Worm (Caenorhabditis elegans) whole organism, L4 larva: ENCODE data around the gene C49C8.6.
A peak's percentile ranks its signal among the peaks of the same experiment; 100 is the strongest.

ENCODE experiments used
- F26F4.8 ChIP-seq: fragments of 200-800 bp; sonication (Bioruptor generic); conservative IDR thresholded peaks from 2 replicates; pipeline ENCODE4 v1.3.6; 2022; ENCODE audit warnings: missing genetic modification characterization, missing compliant biosample characterization
- F44E2.7 ChIP-seq: fragments of 200-800 bp; sonication (Bioruptor generic); IDR thresholded peaks from 2 replicates; pipeline ENCODE4 v2.1.2; 2022; ENCODE audit warnings: missing genetic modification characterization, missing compliant biosample characterization
- F49E8.2 ChIP-seq: sonication (generic microtip); optimal IDR thresholded peaks from 2 replicates; lab custom pipeline; 2016; ENCODE audit warnings: missing compliant biosample characterization, mild to moderate bottlenecking, missing genetic modification characterization, borderline replicate concordance
- T20F7.1 ChIP-seq: fragments of 200-800 bp; sonication (Bioruptor generic); optimal IDR thresholded peaks from 2 replicates; lab custom pipeline; 2018; ENCODE audit warnings: mild to moderate bottlenecking, missing genetic modification characterization, missing compliant biosample characterization
- ZK337.2 ChIP-seq: fragments of 200-800 bp; sonication (Bioruptor generic); IDR thresholded peaks from 2 replicates; pipeline ENCODE4 v1.3.6; 2022; ENCODE audit warnings: missing genetic modification reagents, missing genetic modification characterization, missing compliant biosample characterization
- ZK546.5 ChIP-seq, 2 experiments: sonication (generic microtip); optimal IDR thresholded peaks; 2 replicates each; lab custom pipeline; 2017; ENCODE audit warnings: missing biosample characterization in 2 of 2, missing genetic modification characterization in 2 of 2
- aha-1 ChIP-seq: fragments of 150-350 bp; peaks from one replicate; lab custom pipeline; 2014; ENCODE audit warnings: missing biosample characterization, missing genetic modification characterization
- ama-1 ChIP-seq: fragments of 150-350 bp; optimal IDR thresholded peaks from 2 replicates; lab custom pipeline; 2014; ENCODE audit warnings: inconsistent platforms, mixed read lengths
- attf-4 ChIP-seq: sonication (generic microtip); optimal IDR thresholded peaks from 3 replicates; lab custom pipeline; 2017; ENCODE audit warnings: missing biosample characterization, missing genetic modification characterization
- ceh-20 ChIP-seq: fragments of 200-800 bp; sonication (Bioruptor generic); IDR thresholded peaks from 2 replicates; pipeline ENCODE4 v1.3.6; 2022; ENCODE audit warnings: missing genetic modification reagents, missing genetic modification characterization, missing compliant biosample characterization
- ceh-32 ChIP-seq: sonication (generic microtip); optimal IDR thresholded peaks from 2 replicates; lab custom pipeline; 2016; ENCODE audit warnings: mild to moderate bottlenecking, missing genetic modification characterization, missing compliant biosample characterization; ENCODE audit not compliant: poor library complexity
- cey-2 ChIP-seq: sonication (generic microtip); optimal IDR thresholded peaks from 3 replicates; lab custom pipeline; 2017; ENCODE audit warnings: missing genetic modification characterization, mild to moderate bottlenecking, missing compliant biosample characterization, antibody characterized with exemption, borderline replicate concordance; ENCODE audit not compliant: insufficient read depth
- daf-12 ChIP-seq: fragments of 150-350 bp; optimal IDR thresholded peaks from 2 replicates; lab custom pipeline; 2014; ENCODE audit warnings: missing biosample characterization, missing genetic modification reagents, missing genetic modification characterization
- daf-8 ChIP-seq: fragments of 200-800 bp; sonication (Bioruptor generic); IDR thresholded peaks from 2 replicates; pipeline ENCODE4 v1.3.6; 2022; ENCODE audit warnings: missing genetic modification characterization, missing compliant biosample characterization
- dmd-8 ChIP-seq: fragments of 200-800 bp; sonication (Bioruptor generic); IDR thresholded peaks from 2 replicates; pipeline ENCODE4 v1.3.6; 2022; ENCODE audit warnings: missing genetic modification characterization, missing compliant biosample characterization
- dpl-1 ChIP-seq: fragments of 150-350 bp; optimal IDR thresholded peaks from 2 replicates; lab custom pipeline; 2014; ENCODE audit warnings: missing biosample characterization, missing genetic modification reagents, missing genetic modification characterization
- egl-27 ChIP-seq: sonication (generic microtip); optimal IDR thresholded peaks from 3 replicates; lab custom pipeline; 2017; ENCODE audit warnings: missing biosample characterization, missing genetic modification reagents, missing genetic modification characterization
- hlh-30 ChIP-seq: sonication (generic microtip); optimal IDR thresholded peaks from 2 replicates; lab custom pipeline; 2017; ENCODE audit warnings: antibody characterized with exemption, mild to moderate bottlenecking, missing genetic modification characterization, missing compliant biosample characterization; ENCODE audit not compliant: insufficient read depth
- hmg-1.1 ChIP-seq: fragments of 200-800 bp; sonication (Bioruptor generic); IDR thresholded peaks from 2 replicates; pipeline ENCODE4 v1.3.6; 2022; ENCODE audit warnings: missing genetic modification reagents, missing genetic modification characterization, missing compliant biosample characterization
- jun-1 ChIP-seq: fragments of 150-350 bp; optimal IDR thresholded peaks from 2 replicates; lab custom pipeline; 2014; ENCODE audit warnings: missing biosample characterization, missing genetic modification reagents, missing genetic modification characterization
- lim-7 ChIP-seq: fragments of 200-800 bp; sonication (Bioruptor generic); IDR thresholded peaks from 2 replicates; pipeline ENCODE4 v1.3.6; 2022; ENCODE audit warnings: missing genetic modification characterization, missing compliant biosample characterization
- lin-1 ChIP-seq: fragments of 200-800 bp; sonication (Bioruptor generic); IDR thresholded peaks from 2 replicates; pipeline ENCODE4 v1.3.6; 2022; ENCODE audit warnings: missing genetic modification reagents, missing genetic modification characterization, missing compliant biosample characterization
- mxl-2 ChIP-seq: fragments of 200-800 bp; sonication (Bioruptor generic); conservative IDR thresholded peaks from 2 replicates; pipeline ENCODE4 v1.3.6; 2022; ENCODE audit warnings: missing genetic modification reagents, missing genetic modification characterization, missing compliant biosample characterization
- mxl-3 ChIP-seq: fragments of 200-800 bp; sonication (Bioruptor generic); optimal IDR thresholded peaks from 2 replicates; lab custom pipeline; 2018; ENCODE audit warnings: mild to moderate bottlenecking, missing genetic modification characterization, missing compliant biosample characterization
- nhr-237 ChIP-seq: sonication (generic microtip); optimal IDR thresholded peaks from 2 replicates; lab custom pipeline; 2017; ENCODE audit warnings: missing biosample characterization, missing genetic modification characterization
- nhr-6 ChIP-seq: fragments of 150-350 bp; optimal IDR thresholded peaks from 2 replicates; lab custom pipeline; 2014; ENCODE audit warnings: missing biosample characterization, missing genetic modification characterization
- pha-4 ChIP-seq, 2 experiments: fragments of 150-350 bp in 1 of 2; fragments of 200-800 bp in 1 of 2; sonication (Bioruptor generic) in 1 of 2; IDR thresholded peaks in 1 of 2; optimal IDR thresholded peaks in 1 of 2; 2 replicates each; pipeline versions ENCODE4 v1.3.6 to Lab custom; 2014 to 2022; ENCODE audit warnings: missing genetic modification characterization in 2 of 2, missing genetic modification reagents in 2 of 2, missing biosample characterization in 1 of 2, missing compliant biosample characterization in 1 of 2
- saeg-2 ChIP-seq: fragments of 200-800 bp; sonication (Bioruptor generic); IDR thresholded peaks from 2 replicates; pipeline ENCODE4 v1.3.6; 2022; ENCODE audit warnings: missing genetic modification reagents, missing genetic modification characterization, missing compliant biosample characterization
- set-16 ChIP-seq: fragments of 200-800 bp; sonication (Bioruptor generic); IDR thresholded peaks from 2 replicates; pipeline ENCODE4 v1.3.6; 2022; ENCODE audit warnings: missing genetic modification reagents, missing genetic modification characterization, missing compliant biosample characterization
- tag-97 ChIP-seq: fragments of 200-800 bp; sonication (Bioruptor generic); IDR thresholded peaks from 2 replicates; pipeline ENCODE4 v1.3.6; 2022; ENCODE audit warnings: missing genetic modification characterization, missing compliant biosample characterization
- tra-1 ChIP-seq: fragments of 200-800 bp; sonication (Bioruptor generic); IDR thresholded peaks from 2 replicates; pipeline ENCODE4 v1.3.6; 2022; ENCODE audit warnings: missing genetic modification reagents, missing genetic modification characterization, missing compliant biosample characterization
- unc-39 ChIP-seq: sonication (generic microtip); optimal IDR thresholded peaks from 2 replicates; lab custom pipeline; 2017; ENCODE audit warnings: missing biosample characterization, missing genetic modification characterization
- vab-7 ChIP-seq: fragments of 200-800 bp; sonication (Bioruptor generic); IDR thresholded peaks from 2 replicates; pipeline ENCODE4 v1.3.6; 2022; ENCODE audit warnings: missing genetic modification reagents, missing genetic modification characterization, missing compliant biosample characterization
- zag-1 ChIP-seq: fragments of 150-350 bp; optimal IDR thresholded peaks from 2 replicates; lab custom pipeline; 2014; ENCODE audit warnings: missing biosample characterization, missing genetic modification characterization
- zfp-3 ChIP-seq: fragments of 200-800 bp; sonication (Bioruptor generic); conservative IDR thresholded peaks from 2 replicates; pipeline ENCODE4 v1.3.6; 2022; ENCODE audit warnings: missing genetic modification reagents, missing genetic modification characterization, missing compliant biosample characterization
- zip-11 ChIP-seq: fragments of 200-800 bp; sonication (Bioruptor generic); IDR thresholded peaks from 2 replicates; pipeline ENCODE4 v1.3.6; 2022; ENCODE audit warnings: missing genetic modification characterization, missing compliant biosample characterization
- ztf-11 ChIP-seq: fragments of 150-350 bp; optimal IDR thresholded peaks from 2 replicates; lab custom pipeline; 2014; ENCODE audit warnings: missing biosample characterization, missing genetic modification characterization
- ztf-7 ChIP-seq: fragments of 150-350 bp; optimal IDR thresholded peaks from 2 replicates; lab custom pipeline; 2014; ENCODE audit warnings: missing biosample characterization, missing genetic modification characterization

The C49C8.6 gene

ce11 chrIV:8687605-8688191, 29.7 kb upstream of the C49C8.6 start, which contains the start of gene snrp-3 (continued):
- TF ChIP-seq ceh-20 (GFP tag; lab: Robert Waterston, UW): no peak
- TF ChIP-seq tra-1: no peak
- no peak for TF ChIP-seq vab-7 (GFP tag; lab: Robert Waterston, UW)
- no peak for TF ChIP-seq mxl-2
- TF ChIP-seq saeg-2 (GFP tag; lab: Robert Waterston, UW): no peak
- TF ChIP-seq hmg-1.1 (GFP tag; lab: Robert Waterston, UW): no peak; the same call in 1 of the 2 replicates
- no peak for TF ChIP-seq unc-39
- peak; percentile 3 for TF ChIP-seq jun-1 (tag; lab: Kevin White, UChicago)
- no peak for TF ChIP-seq ZK546.5 (tag; optimal IDR thresholded peaks at IDR 0.05; lab: Kevin White, UChicago)
- no peak for TF ChIP-seq zag-1 (tag; lab: Kevin White, UChicago)
- peak; percentile 83 for TF ChIP-seq T20F7.1 (GFP tag; lab: Kevin White, UChicago)
- no peak for TF ChIP-seq attf-4 (tag; lab: Kevin White, UChicago)
- no peak for TF ChIP-seq ztf-7 (tag; lab: Kevin White, UChicago)
- no peak for TF ChIP-seq mxl-3 (GFP tag; lab: Kevin White, UChicago)
- TF ChIP-seq lin-1: no peak
- 0 out of 2 replicates have a peak, but pooled peaks have one; percentile 60 for TF ChIP-seq zfp-3
- TF ChIP-seq dmd-8 (GFP tag; lab: Robert Waterston, UW): no peak
- no peak for TF ChIP-seq F49E8.2 (tag; lab: Kevin White, UChicago)
- no peak for TF ChIP-seq F44E2.7 (GFP tag; lab: Robert Waterston, UW)
- TF ChIP-seq pha-4 (GFP tag; IDR thresholded peaks at IDR 0.05; lab: Robert Waterston, UW): 0 out of 2 replicates have a peak, but pooled peaks have one; percentile 10
- peak; percentile 57 for TF ChIP-seq pha-4 (tag; optimal IDR thresholded peaks at IDR 0.05; lab: Kevin White, UChicago)
- TF ChIP-seq set-16: no peak
- no peak for TF ChIP-seq F26F4.8 (GFP tag; lab: Robert Waterston, UW)
- no peak for TF ChIP-seq lim-7 (GFP tag; lab: Robert Waterston, UW)
- TF ChIP-seq nhr-237 (tag; lab: Kevin White, UChicago): no peak
- TF ChIP-seq daf-8 (GFP tag; lab: Robert Waterston, UW): no peak
- TF ChIP-seq dpl-1 (GFP tag; lab: Kevin White, UChicago): peak; percentile 96
- TF ChIP-seq ama-1 (lab: Kevin White, UChicago): peak; percentile 29
- TF ChIP-seq ceh-32: no peak
- no peak for TF ChIP-seq zip-11
- TF ChIP-seq hlh-30: peak; percentile 85

ce11 chrIV:8686966-8687365, 28.9 kb upstream of the C49C8.6 start:
- TF ChIP-seq daf-12 (tag; lab: Kevin White, UChicago): no peak
- peak; percentile 62 for TF ChIP-seq aha-1 (tag; lab: Kevin White, UChicago)

- TF ChIP-seq set-16 (no peak), ztf-11 (tag; lab: Kevin White, UChicago) (no peak), zfp-3 (no peak), jun-1 (tag; lab: Kevin White, UChicago) (no peak), dmd-8 (GFP tag; lab: Robert Waterston, UW) (no peak), cey-2 (tag; lab: Kevin White, UChicago) (no peak), tag-97 (GFP tag; lab: Robert Waterston, UW) (no peak), daf-12 (tag; lab: Kevin White, UChicago) (no peak), ZK337.2 (GFP tag; lab: Robert Waterston, UW) (no peak), egl-27 (no peak), ama-1 (lab: Kevin White, UChicago) (no peak), F44E2.7 (GFP tag; lab: Robert Waterston, UW) (no peak), nhr-6 (no peak)
These were observed 28.5 kb upstream of the C49C8.6 start, which contains the start of gene pole-2 for ce11 chrIV:8686510-8686909. pole-2 (minus strand) TSS chrIV:8686610.
